Fruit fly (Drosophila melanogaster) S2 (cell line): ENCODE measurements around the gene ctrip.

Experiments used
- CG8478 ChIP-seq: fragments of >200 bp; optimal IDR thresholded peaks from 2 replicates; lab custom pipeline; 2018
- CTCF ChIP-seq, 2 experiments: fragments of >200 bp; optimal IDR thresholded peaks; 2 replicates each; lab custom pipeline; 2018

DNA sequence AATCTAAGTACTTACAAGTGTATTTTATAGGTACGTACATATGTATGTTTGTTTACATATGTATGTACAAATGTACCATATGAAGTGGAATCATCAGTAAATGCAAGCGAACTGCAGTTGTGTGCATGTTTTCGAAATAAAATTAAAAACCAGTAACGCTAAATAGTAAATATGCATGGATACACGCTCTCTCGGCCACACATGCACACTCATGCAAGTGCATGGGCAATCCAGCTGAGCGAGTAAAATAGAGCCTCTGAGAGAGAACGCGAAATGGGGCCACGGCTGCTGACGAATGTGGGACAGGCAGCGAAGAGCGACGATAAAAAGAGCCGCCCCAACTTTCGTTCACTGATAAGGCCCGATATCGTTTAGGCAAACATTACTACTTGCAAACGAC, 4.3 kb downstream of the ctrip start:
- TF ChIP-seq CG8478 (no peak), CTCF (optimal IDR thresholded peaks at IDR 0.05; lab: Kevin White, UChicago) (no peak)
